Worm (Caenorhabditis elegans) whole organism, midembryonic: ENCODE measurements around the gene F11C7.6.

ENCODE experiments used
- T22C8.4 ChIP-seq: fragments of 200-800 bp; sonication (Bioruptor generic); IDR thresholded peaks from 2 replicates; pipeline ENCODE4 v1.3.6; 2022; ENCODE audit warnings: missing genetic modification characterization, missing compliant biosample characterization
- klf-2 ChIP-seq: fragments of 200-800 bp; sonication (Bioruptor generic); conservative IDR thresholded peaks from 2 replicates; pipeline ENCODE4 v1.3.6; 2022; ENCODE audit warnings: missing genetic modification reagents, missing genetic modification characterization, missing compliant biosample characterization
- med-1 ChIP-seq: sonication (generic microtip); optimal IDR thresholded peaks from 2 replicates; lab custom pipeline; 2017; ENCODE audit warnings: missing genetic modification characterization, mild to moderate bottlenecking, missing compliant biosample characterization, antibody characterized with exemption, missing genetic modification reagents; ENCODE audit not compliant: insufficient read depth
- ref-1 ChIP-seq: fragments of 200-800 bp; sonication (Bioruptor generic); conservative IDR thresholded peaks from 2 replicates; pipeline ENCODE4 v1.3.6; 2022; ENCODE audit warnings: missing genetic modification reagents, missing genetic modification characterization, missing compliant biosample characterization
- tab-1 ChIP-seq: fragments of 200-800 bp; sonication (Bioruptor generic); IDR thresholded peaks from 2 replicates; pipeline ENCODE4 v1.3.6; 2022; ENCODE audit warnings: missing genetic modification characterization, missing compliant biosample characterization
- ztf-23 ChIP-seq: fragments of 200-800 bp; sonication (Bioruptor generic); IDR thresholded peaks from 2 replicates; pipeline ENCODE4 v1.3.6; 2022; ENCODE audit warnings: missing genetic modification reagents, missing genetic modification characterization, missing compliant biosample characterization

ce11 chrX:17392182-17392581, 9.2 kb upstream of the F11C7.6 start:
- TF ChIP-seq ref-1 (GFP tag; lab: Robert Waterston, UW) (no peak), T22C8.4 (GFP tag; lab: Robert Waterston, UW) (no peak), tab-1 (GFP tag; lab: Robert Waterston, UW) (no peak), med-1 (GFP tag; lab: Kevin White, UChicago) (no peak), ztf-23 (no peak), klf-2 (GFP tag; lab: Robert Waterston, UW) (no peak)
